Worm (Caenorhabditis elegans): Measurements from ENCODE around the gene set-9.

set-9 gene

ce11 chrIV:4292569-4292968 lies 15.1 kb upstream of the set-9 start, which contains the start of gene F15E6.10:
Gene F15E6.10, plus strand, starts transcription at chrIV:4292869.
- no peak for TF ChIP-seq elt-3 (tag; optimal IDR thresholded peaks at IDR 0.05)
- TF ChIP-seq fkh-10 (GFP tag; optimal IDR thresholded peaks at IDR 0.05), result no peak
- no peak for TF ChIP-seq ama-1 (optimal IDR thresholded peaks at IDR 0.05)

- TF ChIP-seq nhr-23 (tag; optimal IDR thresholded peaks at IDR 0.05), result peak; percentile 89
- TF ChIP-seq ceh-28 (tag; optimal IDR thresholded peaks at IDR 0.05), result peak; percentile 32
- peak in 1 of 3 experiments; percentile 36 for TF ChIP-seq elt-3 (tag; optimal IDR thresholded peaks at IDR 0.05)
- no peak for TF ChIP-seq egl-27 (tag; optimal IDR thresholded peaks at IDR 0.05)
- peak; percentile 76 for TF ChIP-seq nhr-43 (tag; optimal IDR thresholded peaks at IDR 0.05; ENCODE audit: poor library complexity, severe bottlenecking)
- no peak for TF ChIP-seq ceh-16 (tag; optimal IDR thresholded peaks at IDR 0.05)
- TF ChIP-seq nhr-25 (tag; optimal IDR thresholded peaks at IDR 0.05), result peak; percentile 60
- TF ChIP-seq sea-2 (GFP tag; optimal IDR thresholded peaks at IDR 0.05), result no peak
- TF ChIP-seq ceh-82 (tag; optimal IDR thresholded peaks at IDR 0.05), result no peak
These were observed 13.1 kb upstream of the set-9 start, which contains the start of gene F15E6.3 for ce11 chrIV:4294552-4294951. Gene F15E6.3, plus strand, starts transcription at chrIV:4294895.

- TF ChIP-seq fos-1 (tag; optimal IDR thresholded peaks at IDR 0.05) (no peak), egl-5 (tag; optimal IDR thresholded peaks at IDR 0.05) (no peak), pha-4 (tag; optimal IDR thresholded peaks at IDR 0.05) (no peak)
These were observed 8.7 kb upstream of the set-9 start, which contains the start of gene F15E6.9 for ce11 chrIV:4298983-4299382. Gene F15E6.9, minus strand, starts transcription at chrIV:4299083.

DNA sequence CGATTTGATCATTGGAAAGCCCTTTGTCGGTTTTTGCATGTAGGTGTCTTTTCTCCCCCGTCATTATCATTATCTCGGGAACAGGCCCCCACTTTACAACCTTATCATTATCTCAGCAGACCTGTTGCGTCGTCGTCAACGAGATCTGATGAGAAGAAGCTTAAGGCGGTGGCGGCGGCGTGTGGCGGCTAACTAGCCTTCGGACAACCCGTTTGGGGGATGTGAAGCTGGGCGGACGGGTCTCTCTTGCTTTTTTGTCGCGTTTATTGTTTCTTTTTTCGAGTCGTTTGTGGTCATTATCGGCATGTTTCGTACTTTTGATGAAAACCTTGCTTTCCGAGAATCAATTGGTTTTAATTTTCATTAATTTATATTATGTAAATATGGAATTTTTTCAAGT lies 7.7 kb upstream of the set-9 start:
- TF ChIP-seq nhr-43 (tag; optimal IDR thresholded peaks at IDR 0.05; ENCODE audit: poor library complexity, severe bottlenecking), result peak; percentile 57
- TF ChIP-seq nhr-67 (tag; optimal IDR thresholded peaks at IDR 0.05), result no peak
- no peak for TF ChIP-seq lin-39 (tag; optimal IDR thresholded peaks at IDR 0.05)
- TF ChIP-seq nhr-23 (tag; optimal IDR thresholded peaks at IDR 0.05), result peak; percentile 19
- TF ChIP-seq egl-27 (tag; optimal IDR thresholded peaks at IDR 0.05), result no peak
- TF ChIP-seq nhr-25 (tag; optimal IDR thresholded peaks at IDR 0.05), result peak; percentile 54
- TF ChIP-seq fos-1 (tag; optimal IDR thresholded peaks at IDR 0.05), result no peak
- TF ChIP-seq ceh-28 (tag; optimal IDR thresholded peaks at IDR 0.05), result no peak

- TF ChIP-seq nhr-67 (tag; optimal IDR thresholded peaks at IDR 0.05), result no peak
- no peak for TF ChIP-seq R02D3.7 (tag; optimal IDR thresholded peaks at IDR 0.05)
- no peak for TF ChIP-seq ceh-9 (tag; optimal IDR thresholded peaks at IDR 0.05)
- no peak for TF ChIP-seq ceh-16 (tag; optimal IDR thresholded peaks at IDR 0.05)
- TF ChIP-seq sea-2 (GFP tag; optimal IDR thresholded peaks at IDR 0.05), result no peak
- no peak for TF ChIP-seq lin-15B (tag; optimal IDR thresholded peaks at IDR 0.05)
- no peak for TF ChIP-seq unc-39 (tag; optimal IDR thresholded peaks at IDR 0.05)
- TF ChIP-seq lin-39 (tag; optimal IDR thresholded peaks at IDR 0.05), result no peak
- TF ChIP-seq mdl-1 (tag; optimal IDR thresholded peaks at IDR 0.05), result no peak
- no peak for TF ChIP-seq egl-5 (tag; optimal IDR thresholded peaks at IDR 0.05)
- TF ChIP-seq ztf-11 (tag; optimal IDR thresholded peaks at IDR 0.05), result no peak
- no peak for TF ChIP-seq snpc-4 (tag; optimal IDR thresholded peaks at IDR 0.05)
- TF ChIP-seq ceh-82 (tag; optimal IDR thresholded peaks at IDR 0.05), result no peak
- TF ChIP-seq mml-1 (tag; optimal IDR thresholded peaks at IDR 0.05), result no peak
- no peak for TF ChIP-seq nhr-43 (tag; optimal IDR thresholded peaks at IDR 0.05; ENCODE audit: poor library complexity, severe bottlenecking)
- no peak for TF ChIP-seq nhr-23 (tag; optimal IDR thresholded peaks at IDR 0.05)
- no peak for TF ChIP-seq elt-2 (tag; optimal IDR thresholded peaks at IDR 0.05)
- TF ChIP-seq nhr-11 (tag; optimal IDR thresholded peaks at IDR 0.05), result no peak
- TF ChIP-seq unc-62 (GFP tag; optimal IDR thresholded peaks at IDR 0.05), result no peak
These were observed 6.5 kb upstream of the set-9 start, which contains the start of gene lgc-22 for ce11 chrIV:4301202-4301601. Gene lgc-22, plus strand, starts transcription at chrIV:4301306.

ce11 chrIV:4306317-4306716 lies 1.4 kb upstream of the set-9 start:
- no peak for TF ChIP-seq nhr-77 (tag; optimal IDR thresholded peaks at IDR 0.05)
- no peak for TF ChIP-seq ceh-82 (tag; optimal IDR thresholded peaks at IDR 0.05)

DNA sequence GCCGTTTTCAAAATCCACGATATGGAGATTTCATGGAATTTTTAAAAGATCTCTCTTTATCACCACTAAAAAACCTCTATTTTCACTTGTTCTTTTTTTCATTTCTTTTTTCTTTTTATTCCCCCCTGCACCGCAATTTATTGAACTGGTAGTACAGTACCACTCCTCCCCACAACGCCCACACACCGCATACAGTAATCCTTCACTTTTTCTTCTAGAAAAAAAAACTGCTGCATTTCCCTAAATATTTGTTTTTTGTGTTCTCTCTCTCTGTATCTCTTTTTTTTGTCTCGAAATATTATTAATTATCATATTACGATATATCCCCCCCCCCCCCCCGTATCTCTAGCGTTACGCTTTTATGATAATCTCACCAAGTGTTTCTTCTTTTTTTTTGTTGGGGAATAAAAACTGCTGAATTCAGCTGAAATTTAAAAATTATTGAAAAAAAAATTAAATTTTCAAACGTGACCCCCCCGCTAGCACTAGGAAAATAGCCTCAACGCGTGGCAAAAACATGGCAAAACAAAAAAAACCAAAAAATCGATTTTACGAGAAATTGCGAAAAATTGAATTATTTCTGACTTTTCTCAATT lies 9.2 kb downstream of the set-9 start, which contains the start of gene Y24D9B.1:
Y24D9B.1 (plus strand) TSS at position 546 of the 596 bp plus-strand sequence.
- TF ChIP-seq nhr-25 (tag; optimal IDR thresholded peaks at IDR 0.05) (no peak), unc-62 (GFP tag; optimal IDR thresholded peaks at IDR 0.05) (no peak)

All from whole organism, L3 larva.